Fruit fly (Drosophila melanogaster) ovary, adult (tissue): Measurements from ENCODE around the gene CG7054.

ENCODE experiments used
- CG17801 ChIP-seq: fragments of 200-800 bp; optimal IDR thresholded peaks from 2 replicates; lab custom pipeline; 2019; ENCODE audit warnings: missing biosample characterization, mild to moderate bottlenecking, missing genetic modification characterization, moderate library complexity; ENCODE audit not compliant: partially characterized antibody

Gene CG7054

dm6 chr3R:22497025-22497424 is 32.2 kb downstream of the CG7054 start, which contains the start of gene Octbeta1R:
TSS of gene Octbeta1R (plus strand) at chr3R:22497215.
- no peak for TF ChIP-seq CG17801 (GFP tag; lab: Kevin White, UChicago)

- TF ChIP-seq CG17801 (GFP tag; lab: Kevin White, UChicago), result no peak
Observed at dm6 chr3R:22503630-22504029, 38.8 kb downstream of the CG7054 start.

- TF ChIP-seq CG17801 (GFP tag; lab: Kevin White, UChicago), result no peak
Observed at dm6 chr3R:22515384-22515783, 50.6 kb downstream of the CG7054 start.
